Worm (Caenorhabditis elegans) whole organism, late embryonic: ENCODE measurements around the gene F46B3.1.

Experiments
- C08G9.2 ChIP-seq: sonication (generic microtip); optimal IDR thresholded peaks from 2 replicates; lab custom pipeline; 2016; ENCODE audit warnings: mild to moderate bottlenecking, missing genetic modification characterization, moderate library complexity, missing compliant biosample characterization
- T23F11.4 ChIP-seq: fragments of 200-800 bp; sonication (Bioruptor generic); optimal IDR thresholded peaks from 2 replicates; lab custom pipeline; 2018; ENCODE audit warnings: mild to moderate bottlenecking, missing genetic modification characterization, missing compliant biosample characterization
- ama-1 ChIP-seq: fragments of 150-350 bp; optimal IDR thresholded peaks from 2 replicates; lab custom pipeline; 2014
- ceh-18 ChIP-seq: sonication (generic microtip); optimal IDR thresholded peaks from 2 replicates; lab custom pipeline; 2016; ENCODE audit warnings: missing genetic modification characterization, missing compliant biosample characterization
- ceh-19 ChIP-seq: fragments of 200-800 bp; sonication (Bioruptor generic); optimal IDR thresholded peaks from 2 replicates; lab custom pipeline; 2018; ENCODE audit warnings: mild to moderate bottlenecking, missing genetic modification characterization, missing compliant biosample characterization
- ceh-30 ChIP-seq: fragments of 150-350 bp; optimal IDR thresholded peaks from 2 replicates; lab custom pipeline; 2014; ENCODE audit warnings: missing biosample characterization, missing genetic modification characterization
- ceh-34 ChIP-seq: sonication (generic microtip); optimal IDR thresholded peaks from 2 replicates; lab custom pipeline; 2016; ENCODE audit warnings: mild to moderate bottlenecking, missing genetic modification characterization, missing compliant biosample characterization
- ceh-45 ChIP-seq: fragments of 200-800 bp; sonication (Bioruptor generic); IDR thresholded peaks from 2 replicates; pipeline ENCODE4 v1.3.6; 2022; ENCODE audit warnings: missing genetic modification reagents, missing genetic modification characterization, missing compliant biosample characterization
- ceh-48 ChIP-seq: sonication (generic microtip); optimal IDR thresholded peaks from 2 replicates; lab custom pipeline; 2016; ENCODE audit warnings: missing genetic modification characterization, inconsistent platforms, missing compliant biosample characterization
- dve-1 ChIP-seq: sonication (generic microtip); optimal IDR thresholded peaks from 2 replicates; lab custom pipeline; 2017; ENCODE audit warnings: antibody characterized with exemption, mild to moderate bottlenecking, missing genetic modification characterization, missing compliant biosample characterization
- elt-2 ChIP-seq: sonication (generic microtip); optimal IDR thresholded peaks from 2 replicates; lab custom pipeline; 2016; ENCODE audit warnings: missing genetic modification reagents, missing genetic modification characterization, missing compliant biosample characterization
- hlh-13 ChIP-seq: fragments of 200-800 bp; sonication (Bioruptor generic); optimal IDR thresholded peaks from 2 replicates; lab custom pipeline; 2018; ENCODE audit warnings: mild to moderate bottlenecking, missing genetic modification characterization, missing compliant biosample characterization
- hlh-6 ChIP-seq: sonication (generic microtip); optimal IDR thresholded peaks from 2 replicates; lab custom pipeline; 2016; ENCODE audit warnings: missing genotype, missing genetic modification characterization, missing compliant biosample characterization
- hlh-8 ChIP-seq: sonication (generic microtip); optimal IDR thresholded peaks from 2 replicates; lab custom pipeline; 2016; ENCODE audit warnings: missing genotype, missing genetic modification characterization, missing compliant biosample characterization
- madf-2 ChIP-seq: sonication (generic microtip); optimal IDR thresholded peaks from 2 replicates; lab custom pipeline; 2017; ENCODE audit warnings: missing genetic modification characterization, missing compliant biosample characterization
- mec-3 ChIP-seq: sonication (generic microtip); optimal IDR thresholded peaks from 2 replicates; lab custom pipeline; 2016; ENCODE audit warnings: borderline replicate concordance, missing genetic modification characterization, missing compliant biosample characterization
- nfya-1 ChIP-seq: sonication (generic microtip); optimal IDR thresholded peaks from 2 replicates; lab custom pipeline; 2017; ENCODE audit warnings: missing genetic modification characterization, mild to moderate bottlenecking, missing compliant biosample characterization, antibody characterized with exemption, moderate library complexity
- nhr-11 ChIP-seq: fragments of 150-350 bp; optimal IDR thresholded peaks from 2 replicates; lab custom pipeline; 2014; ENCODE audit warnings: missing biosample characterization, missing genetic modification characterization
- nhr-232 ChIP-seq: sonication (generic microtip); optimal IDR thresholded peaks from 2 replicates; lab custom pipeline; 2016; ENCODE audit warnings: missing genetic modification characterization, missing compliant biosample characterization
- npax-4 ChIP-seq: sonication (generic microtip); optimal IDR thresholded peaks from 2 replicates; lab custom pipeline; 2016; ENCODE audit warnings: missing genetic modification characterization, missing compliant biosample characterization
- odd-2 ChIP-seq: sonication (generic microtip); optimal IDR thresholded peaks from 2 replicates; lab custom pipeline; 2017; ENCODE audit warnings: antibody characterized with exemption, mild to moderate bottlenecking, missing genetic modification characterization, missing compliant biosample characterization
- pag-3 ChIP-seq: sonication (generic microtip); optimal IDR thresholded peaks from 2 replicates; lab custom pipeline; 2016; ENCODE audit warnings: missing compliant biosample characterization, missing genetic modification characterization, borderline replicate concordance
- pax-1 ChIP-seq: fragments of 150-350 bp; optimal IDR thresholded peaks from 2 replicates; lab custom pipeline; 2014; ENCODE audit warnings: missing biosample characterization, missing genetic modification characterization
- pha-2 ChIP-seq: sonication (generic microtip); optimal IDR thresholded peaks from 2 replicates; lab custom pipeline; 2017; ENCODE audit warnings: mild to moderate bottlenecking, missing genetic modification characterization, missing compliant biosample characterization
- pha-4 ChIP-seq: fragments of 150-350 bp; optimal IDR thresholded peaks from 2 replicates; lab custom pipeline; 2018; ENCODE audit warnings: missing biosample characterization, missing genetic modification reagents, missing genetic modification characterization
- pqm-1 ChIP-seq: sonication (generic microtip); optimal IDR thresholded peaks from 2 replicates; lab custom pipeline; 2016; ENCODE audit warnings: missing genetic modification characterization, missing compliant biosample characterization
- pros-1 ChIP-seq: fragments of 150-350 bp; optimal IDR thresholded peaks from 2 replicates; lab custom pipeline; 2014; ENCODE audit warnings: missing biosample characterization, missing genetic modification reagents, missing genetic modification characterization
- rnt-1 ChIP-seq: sonication (generic microtip); optimal IDR thresholded peaks from 2 replicates; lab custom pipeline; 2016; ENCODE audit warnings: missing genetic modification characterization, missing compliant biosample characterization
- syd-9 ChIP-seq: sonication (generic microtip); optimal IDR thresholded peaks from 2 replicates; lab custom pipeline; 2016; ENCODE audit warnings: mild to moderate bottlenecking, missing genetic modification characterization, moderate library complexity, missing compliant biosample characterization
- tbx-2 ChIP-seq: sonication (generic microtip); optimal IDR thresholded peaks from 2 replicates; lab custom pipeline; 2016; ENCODE audit warnings: missing genetic modification characterization, missing compliant biosample characterization
- tbx-7 ChIP-seq: sonication (generic microtip); optimal IDR thresholded peaks from 2 replicates; lab custom pipeline; 2016; ENCODE audit warnings: missing genotype, missing genetic modification characterization, missing compliant biosample characterization
- unc-3 ChIP-seq, 2 experiments: fragments of 200-800 bp in 1 of 2; sonication (Bioruptor generic) in 1 of 2; sonication (generic microtip) in 1 of 2; conservative IDR thresholded peaks in 1 of 2; optimal IDR thresholded peaks in 1 of 2; 2 replicates each; pipeline versions ENCODE4 v1.3.6 to Lab custom; 2016 to 2022; ENCODE audit warnings: missing compliant biosample characterization in 2 of 2, missing genetic modification characterization in 2 of 2, missing genetic modification reagents in 1 of 2
- unc-42 ChIP-seq: sonication (generic microtip); optimal IDR thresholded peaks from 2 replicates; lab custom pipeline; 2016; ENCODE audit warnings: missing genotype, missing genetic modification characterization, missing compliant biosample characterization
- zip-5 ChIP-seq: sonication (generic microtip); optimal IDR thresholded peaks from 2 replicates; lab custom pipeline; 2016; ENCODE audit warnings: missing genetic modification characterization, missing compliant biosample characterization
- ztf-16 ChIP-seq: sonication (generic microtip); optimal IDR thresholded peaks from 2 replicates; lab custom pipeline; 2017; ENCODE audit warnings: missing genetic modification characterization, missing compliant biosample characterization

F46B3.1 gene

ce11 chrV:20597076-20597475 lies at the start of gene F46B3.1:
Gene F46B3.1, minus strand, starts transcription at chrV:20597176.
- no peak for TF ChIP-seq pha-4
- TF ChIP-seq tbx-7 (tag; lab: Kevin White, UChicago), result no peak
- TF ChIP-seq ztf-16 (tag; lab: Kevin White, UChicago), result no peak
- no peak for TF ChIP-seq odd-2
- TF ChIP-seq dve-1 (tag; lab: Kevin White, UChicago), result no peak
- no peak for TF ChIP-seq madf-2 (tag; lab: Kevin White, UChicago)
- TF ChIP-seq hlh-8, result no peak
- TF ChIP-seq T23F11.4 (GFP tag; lab: Kevin White, UChicago), result no peak
- TF ChIP-seq unc-3 (GFP tag; conservative IDR thresholded peaks at IDR 0.05; lab: Robert Waterston, UW), result no peak
- TF ChIP-seq unc-3 (tag; optimal IDR thresholded peaks at IDR 0.05; lab: Kevin White, UChicago), result no peak
- TF ChIP-seq hlh-13 (GFP tag; lab: Kevin White, UChicago), result no peak
- no peak for TF ChIP-seq pha-2
- TF ChIP-seq mec-3, result no peak
- no peak for TF ChIP-seq unc-42 (tag; lab: Kevin White, UChicago)
- TF ChIP-seq ceh-48 (tag; lab: Kevin White, UChicago), result no peak
- TF ChIP-seq nhr-11 (tag; lab: Kevin White, UChicago), result no peak
- TF ChIP-seq nfya-1 (tag; lab: Kevin White, UChicago), result no peak
- no peak for TF ChIP-seq pax-1
- no peak for TF ChIP-seq elt-2

DNA sequence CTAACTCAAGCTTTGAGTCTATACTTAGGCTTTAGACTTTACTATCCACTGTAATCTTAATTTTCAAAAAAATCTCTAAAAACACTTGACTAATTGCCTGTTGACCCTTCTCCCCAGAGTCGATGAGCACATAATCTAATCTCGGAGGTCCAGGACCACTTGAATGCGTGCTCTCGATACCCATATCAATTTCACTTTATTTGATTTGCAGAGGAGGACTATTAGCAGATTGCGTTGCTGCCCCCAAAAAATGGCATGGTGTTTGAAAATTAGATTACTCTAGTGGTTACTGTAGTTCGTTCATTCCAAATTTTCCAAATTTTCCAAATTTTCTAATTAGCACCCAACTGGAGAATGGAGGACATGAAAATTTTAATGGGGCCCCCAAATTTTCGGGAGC lies 48.5 kb upstream of the F46B3.1 start:
- TF ChIP-seq elt-2, result no peak
- TF ChIP-seq unc-42 (tag; lab: Kevin White, UChicago), result peak; percentile 53

DNA sequence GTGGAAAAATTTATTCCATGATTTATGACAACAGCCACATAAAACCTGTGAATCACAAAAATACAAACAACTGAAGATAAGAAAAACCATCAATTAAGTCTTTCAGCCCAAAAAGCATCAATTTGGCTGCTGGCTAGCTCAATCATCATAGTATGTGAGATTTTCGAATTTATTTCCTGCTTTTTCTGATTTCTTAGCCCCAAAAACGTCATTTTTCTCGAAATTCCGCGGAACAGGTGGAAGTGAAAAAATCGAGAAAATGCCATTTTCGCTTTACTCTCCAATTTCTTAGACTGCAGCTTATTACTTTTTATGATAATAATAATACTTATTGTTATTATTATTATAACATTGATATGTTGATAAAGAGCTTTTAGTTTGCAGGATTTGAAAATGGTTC lies 44.9 kb upstream of the F46B3.1 start, which contains the start of gene srxa-15:
srxa-15 (plus strand) TSS at position 301 of the 400 bp plus-strand sequence.
- TF ChIP-seq hlh-8, result no peak

ce11 chrV:20639294-20639693 lies 42.3 kb upstream of the F46B3.1 start, which contains the start of gene srxa-14:
Gene srxa-14, plus strand, starts transcription at chrV:20639594.
- TF ChIP-seq ceh-45 (GFP tag; lab: Robert Waterston, UW) (no peak), unc-3 (GFP tag; conservative IDR thresholded peaks at IDR 0.05; lab: Robert Waterston, UW) (no peak), unc-3 (tag; optimal IDR thresholded peaks at IDR 0.05; lab: Kevin White, UChicago) (no peak), pha-4 (no peak), pag-3 (no peak), pros-1 (tag; lab: Kevin White, UChicago) (no peak), ceh-34 (tag; lab: Kevin White, UChicago) (no peak), pqm-1 (no peak), tbx-2 (tag; lab: Kevin White, UChicago) (no peak), ceh-18 (no peak), npax-4 (no peak), ceh-30 (no peak), ceh-19 (GFP tag; lab: Kevin White, UChicago) (no peak), nhr-11 (tag; lab: Kevin White, UChicago) (no peak), hlh-6 (tag; lab: Kevin White, UChicago) (no peak), rnt-1 (tag; lab: Kevin White, UChicago) (no peak), ama-1 (lab: Kevin White, UChicago) (no peak)

- TF ChIP-seq nhr-232 (no peak), syd-9 (tag; lab: Kevin White, UChicago) (no peak), ceh-19 (GFP tag; lab: Kevin White, UChicago) (no peak), C08G9.2 (tag; lab: Kevin White, UChicago) (no peak), zip-5 (tag; lab: Kevin White, UChicago) (no peak)
Observed at ce11 chrV:20638344-20638743, 41.4 kb upstream of the F46B3.1 start, which contains the start of gene Y44A6B.3. Gene Y44A6B.3, minus strand, starts transcription at chrV:20638444.
